Worm (Caenorhabditis elegans) whole organism, young adult: ENCODE data around the gene M162.5.

Experiments
- B0261.1 ChIP-seq: sonication (generic microtip); optimal IDR thresholded peaks from 2 replicates; lab custom pipeline; 2016; ENCODE audit warnings: mild to moderate bottlenecking, missing genetic modification characterization, moderate library complexity, missing compliant biosample characterization
- C06A6.2 ChIP-seq: fragments of 200-800 bp; sonication (Bioruptor generic); conservative IDR thresholded peaks from 2 replicates; pipeline ENCODE4 v1.3.6; 2022; ENCODE audit warnings: missing genetic modification characterization, missing compliant biosample characterization
- F22D6.2 ChIP-seq: sonication (generic microtip); optimal IDR thresholded peaks from 2 replicates; lab custom pipeline; 2016; ENCODE audit warnings: mild to moderate bottlenecking, missing genetic modification characterization, missing compliant biosample characterization
- F57C9.4 ChIP-seq: sonication (generic microtip); optimal IDR thresholded peaks from 2 replicates; lab custom pipeline; 2017; ENCODE audit warnings: mild to moderate bottlenecking, missing genetic modification characterization, missing compliant biosample characterization
- K12H6.12 ChIP-seq: fragments of 200-800 bp; sonication (Bioruptor generic); optimal IDR thresholded peaks from 2 replicates; lab custom pipeline; 2018; ENCODE audit warnings: mild to moderate bottlenecking, missing genetic modification characterization, missing compliant biosample characterization
- ZK185.1 ChIP-seq: sonication (generic microtip); optimal IDR thresholded peaks from 2 replicates; lab custom pipeline; 2016; ENCODE audit warnings: mild to moderate bottlenecking, missing genetic modification characterization, missing compliant biosample characterization; ENCODE audit not compliant: poor library complexity, severe bottlenecking
- cebp-2 ChIP-seq: fragments of 200-800 bp; sonication (Bioruptor generic); IDR thresholded peaks from 2 replicates; pipeline ENCODE4 v1.3.6; 2022; ENCODE audit warnings: missing genetic modification characterization, missing compliant biosample characterization
- ceh-58 ChIP-seq: fragments of 200-800 bp; sonication (Bioruptor generic); IDR thresholded peaks from 2 replicates; pipeline ENCODE4 v1.3.6; 2022; ENCODE audit warnings: missing genetic modification characterization, missing compliant biosample characterization
- chd-7 ChIP-seq: sonication (generic microtip); optimal IDR thresholded peaks from 2 replicates; lab custom pipeline; 2016; ENCODE audit warnings: mild to moderate bottlenecking, missing genetic modification characterization, moderate library complexity, missing compliant biosample characterization
- dox-1 ChIP-seq: fragments of 200-800 bp; sonication (Bioruptor generic); IDR thresholded peaks from 2 replicates; pipeline ENCODE4 v1.3.6; 2022; ENCODE audit warnings: missing genetic modification reagents, missing genetic modification characterization, missing compliant biosample characterization
- egl-44 ChIP-seq: fragments of 200-800 bp; sonication (Bioruptor generic); IDR thresholded peaks from 2 replicates; pipeline ENCODE4 v1.3.6; 2022; ENCODE audit warnings: missing genetic modification reagents, missing genetic modification characterization, missing compliant biosample characterization
- egrh-3 ChIP-seq: fragments of 200-800 bp; sonication (Bioruptor generic); IDR thresholded peaks from 2 replicates; pipeline ENCODE4 v1.3.6; 2022; ENCODE audit warnings: missing genetic modification reagents, missing genetic modification characterization, missing compliant biosample characterization
- ets-4 ChIP-seq: fragments of 200-800 bp; sonication (Bioruptor generic); optimal IDR thresholded peaks from 2 replicates; lab custom pipeline; 2018; ENCODE audit warnings: mild to moderate bottlenecking, missing genetic modification characterization, missing compliant biosample characterization
- gei-17 ChIP-seq: fragments of 200-800 bp; sonication (Bioruptor generic); optimal IDR thresholded peaks from 2 replicates; lab custom pipeline; 2018; ENCODE audit warnings: mild to moderate bottlenecking, missing genetic modification characterization, missing compliant biosample characterization
- hsf-1 ChIP-seq: fragments of 200-800 bp; sonication (Bioruptor generic); IDR thresholded peaks from 2 replicates; pipeline ENCODE4 v1.3.6; 2022; ENCODE audit warnings: missing genetic modification reagents, missing genetic modification characterization, missing compliant biosample characterization
- lin-26 ChIP-seq: fragments of 200-800 bp; sonication (Bioruptor generic); IDR thresholded peaks from 2 replicates; pipeline ENCODE4 v1.3.6; 2022; ENCODE audit warnings: missing genetic modification reagents, missing genetic modification characterization, missing compliant biosample characterization
- lin-40 ChIP-seq: sonication (generic microtip); optimal IDR thresholded peaks from 2 replicates; lab custom pipeline; 2016; ENCODE audit warnings: missing genetic modification characterization, mild to moderate bottlenecking, missing compliant biosample characterization, missing genotype, missing genetic modification reagents
- lin-54 ChIP-seq: fragments of 200-800 bp; sonication (Bioruptor generic); optimal IDR thresholded peaks from 2 replicates; lab custom pipeline; 2018; ENCODE audit warnings: mild to moderate bottlenecking, missing genetic modification characterization, missing compliant biosample characterization
- lir-1 ChIP-seq: fragments of 200-800 bp; sonication (Bioruptor generic); conservative IDR thresholded peaks from 2 replicates; pipeline ENCODE4 v1.3.6; 2022; ENCODE audit warnings: missing genetic modification reagents, missing genetic modification characterization, missing compliant biosample characterization
- mes-4 ChIP-seq: sonication (generic microtip); optimal IDR thresholded peaks from 2 replicates; lab custom pipeline; 2016; ENCODE audit warnings: missing genotype, missing genetic modification characterization, missing compliant biosample characterization
- nfya-1 ChIP-seq: sonication (generic microtip); optimal IDR thresholded peaks from 2 replicates; lab custom pipeline; 2017; ENCODE audit warnings: antibody characterized with exemption, missing compliant biosample characterization, missing genetic modification characterization, borderline replicate concordance; ENCODE audit not compliant: insufficient read depth
- nfyb-1 ChIP-seq: fragments of 200-800 bp; sonication (Bioruptor generic); IDR thresholded peaks from 2 replicates; pipeline ENCODE4 v1.3.6; 2022; ENCODE audit warnings: missing genetic modification reagents, missing genetic modification characterization, missing compliant biosample characterization
- nhr-80 ChIP-seq: sonication (generic microtip); optimal IDR thresholded peaks from 2 replicates; lab custom pipeline; 2016; ENCODE audit warnings: missing genetic modification characterization, missing compliant biosample characterization
- pha-4 ChIP-seq: fragments of 150-350 bp; sonication (generic microtip); optimal IDR thresholded peaks from 2 replicates; lab custom pipeline; 2014; ENCODE audit warnings: missing biosample characterization, missing genetic modification reagents, missing genetic modification characterization
- rcor-1 ChIP-seq: fragments of 200-800 bp; sonication (Bioruptor generic); IDR thresholded peaks from 2 replicates; pipeline ENCODE4 v1.3.6; 2022; ENCODE audit warnings: missing genetic modification reagents, missing genetic modification characterization, missing compliant biosample characterization
- rpc-1 ChIP-seq, 2 experiments: fragments of 150-350 bp in 1 of 2; sonication (generic microtip) in 1 of 2; optimal IDR thresholded peaks; 2 replicates each; lab custom pipeline; 2014 to 2018; ENCODE audit warnings: missing biosample characterization in 1 of 2, missing genetic modification characterization in 1 of 2, missing genetic modification reagents in 1 of 2, missing genotype in 1 of 2
- snpc-3.4 ChIP-seq: sonication (generic microtip); optimal IDR thresholded peaks from 2 replicates; lab custom pipeline; 2017; ENCODE audit warnings: missing genetic modification characterization, mild to moderate bottlenecking, missing compliant biosample characterization, antibody characterized with exemption, moderate library complexity, missing genotype, missing genetic modification reagents
- tlf-1 ChIP-seq: fragments of 200-800 bp; sonication (Bioruptor generic); optimal IDR thresholded peaks from 2 replicates; lab custom pipeline; 2018; ENCODE audit warnings: mild to moderate bottlenecking, missing genetic modification characterization, missing compliant biosample characterization
- unc-130 ChIP-seq: sonication (generic microtip); optimal IDR thresholded peaks from 2 replicates; lab custom pipeline; 2016; ENCODE audit warnings: missing genetic modification reagents, missing genetic modification characterization, missing compliant biosample characterization
- unc-62 ChIP-seq: fragments of 150-350 bp; optimal IDR thresholded peaks from 2 replicates; lab custom pipeline; 2014; ENCODE audit warnings: missing biosample characterization, missing genetic modification reagents, missing genetic modification characterization
- zfh-2 ChIP-seq: fragments of 200-800 bp; sonication (Bioruptor generic); conservative IDR thresholded peaks from 2 replicates; pipeline ENCODE4 v1.3.6; 2022; ENCODE audit warnings: missing genetic modification reagents, missing genetic modification characterization, missing compliant biosample characterization
- ztf-3 ChIP-seq: fragments of 200-800 bp; sonication (Bioruptor generic); optimal IDR thresholded peaks from 2 replicates; lab custom pipeline; 2018; ENCODE audit warnings: mild to moderate bottlenecking, missing genetic modification characterization, missing compliant biosample characterization

M162.5 gene

DNA sequence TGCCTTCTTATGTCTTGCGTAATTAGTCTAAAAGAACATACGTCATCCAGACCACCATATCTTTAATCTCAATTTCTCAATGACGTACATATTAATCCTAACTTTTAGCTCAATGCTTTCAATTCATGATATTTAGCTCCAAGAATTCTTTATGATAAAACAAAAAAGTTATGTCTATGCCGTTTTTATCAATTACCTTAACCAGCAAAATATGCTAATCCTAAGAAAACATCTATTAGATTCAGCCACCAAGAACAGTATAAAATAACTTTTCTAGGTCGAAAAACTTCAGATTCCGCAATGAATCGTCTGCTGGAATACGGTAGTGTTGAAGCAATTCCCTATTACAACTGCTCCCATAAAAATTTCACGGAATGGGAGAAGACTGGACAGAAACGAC, 23.0 kb downstream of the M162.5 start, which contains the start of gene srt-45:
srt-45 (plus strand) TSS at position 301 of the 400 bp plus-strand sequence.
- TF ChIP-seq F57C9.4 (tag; lab: Kevin White, UChicago), result no peak
- TF ChIP-seq, all 124 proteins: peak for 0

DNA sequence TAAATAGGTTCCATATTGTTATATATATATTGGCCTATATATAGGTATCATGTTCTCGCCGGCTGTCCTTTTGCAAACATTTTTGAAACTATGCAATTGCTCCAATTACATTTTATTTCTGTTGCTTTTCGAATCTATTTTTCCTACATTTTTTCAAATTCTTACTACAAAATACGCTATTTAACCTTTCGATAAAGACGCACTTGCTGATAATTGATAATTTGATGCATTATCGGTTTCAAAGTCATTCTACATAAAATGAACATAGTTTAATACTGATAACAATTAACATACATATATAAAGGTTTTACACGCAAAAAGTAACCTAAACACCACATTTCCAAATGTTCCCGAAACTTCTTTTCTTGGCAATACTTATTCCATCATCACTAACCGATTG, 27.5 kb downstream of the M162.5 start, which contains the start of gene clec-258:
clec-258 (plus strand) TSS at position 81 of the 400 bp plus-strand sequence.
- TF ChIP-seq chd-7 (tag; lab: Kevin White, UChicago) (no peak), nhr-80 (tag; lab: Kevin White, UChicago) (peak; percentile 56)

DNA sequence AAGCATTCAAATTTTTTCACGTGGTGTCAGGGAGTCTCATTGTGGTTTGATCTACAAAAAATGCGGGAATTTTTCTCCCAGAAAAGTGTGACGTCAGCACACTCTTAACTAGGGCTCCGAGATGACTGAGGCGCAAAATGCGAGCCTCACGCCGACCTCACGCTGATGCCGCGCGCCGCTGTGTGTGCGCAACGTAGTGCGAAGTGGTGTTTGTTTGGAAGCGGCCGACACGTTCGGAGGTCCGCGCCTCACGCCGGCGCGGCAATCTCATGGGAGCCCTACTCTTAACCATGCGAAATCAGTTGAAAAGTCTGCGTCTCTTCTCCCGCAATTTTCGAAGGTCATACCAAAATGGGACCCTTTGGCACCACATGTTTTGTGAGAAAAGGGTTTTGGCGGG, 29.4 kb downstream of the M162.5 start:
- TF ChIP-seq zfh-2 (GFP tag; lab: Robert Waterston, UW) (peak; percentile 82), hsf-1 (GFP tag; lab: Robert Waterston, UW) (no peak), dox-1 (GFP tag; lab: Robert Waterston, UW) (no peak), egl-44 (GFP tag; lab: Robert Waterston, UW) (no peak), ceh-58 (GFP tag; lab: Robert Waterston, UW) (no peak), ets-4 (GFP tag; lab: Kevin White, UChicago) (no peak), egrh-3 (GFP tag; lab: Robert Waterston, UW) (peak; percentile 30; the same call in 1 of the 2 replicates), rpc-1 (optimal IDR thresholded peaks at IDR 0.05; lab: Kevin White, UChicago) (no peak), rpc-1 (tag; optimal IDR thresholded peaks at IDR 0.05; lab: Kevin White, UChicago) (no peak), lin-54 (GFP tag; lab: Kevin White, UChicago) (no peak), lin-26 (GFP tag; lab: Robert Waterston, UW) (no peak), pha-4 (tag; lab: Kevin White, UChicago) (no peak), mes-4 (tag; lab: Kevin White, UChicago) (no peak), nfya-1 (tag; lab: Kevin White, UChicago) (no peak), B0261.1 (tag; lab: Kevin White, UChicago) (no peak), ztf-3 (no peak)

DNA sequence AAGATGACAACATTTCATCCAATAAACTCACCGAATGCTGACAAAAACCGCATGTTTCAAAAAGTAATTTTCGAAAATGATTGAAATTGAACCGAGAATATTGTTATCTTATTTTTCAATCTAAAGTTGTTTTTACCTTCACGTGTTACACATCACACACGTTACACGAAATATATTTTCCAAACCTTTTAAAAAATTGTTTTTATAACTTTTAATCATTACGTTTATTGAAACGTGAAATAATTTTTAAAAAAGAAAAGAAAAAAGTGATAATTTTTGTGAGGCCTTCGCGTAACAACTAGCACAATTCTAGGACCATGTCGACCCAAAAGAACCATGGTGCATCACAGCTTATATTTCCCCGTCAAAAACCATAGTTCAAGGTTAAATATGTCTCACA, 34.1 kb downstream of the M162.5 start, which contains the start of gene M162.7:
M162.7 (minus strand) TSS at position 101 of the 400 bp plus-strand sequence.
- no peak for TF ChIP-seq tlf-1 (GFP tag; lab: Kevin White, UChicago)
- no peak for TF ChIP-seq C06A6.2 (GFP tag; lab: Robert Waterston, UW)
- no peak for TF ChIP-seq gei-17 (GFP tag; lab: Kevin White, UChicago)
- TF ChIP-seq nhr-80 (tag; lab: Kevin White, UChicago), result no peak
- TF ChIP-seq nfyb-1 (GFP tag; lab: Robert Waterston, UW), result no peak
- TF ChIP-seq F22D6.2 (tag; lab: Kevin White, UChicago), result no peak
- TF ChIP-seq K12H6.12, result no peak
- TF ChIP-seq cebp-2 (GFP tag; lab: Robert Waterston, UW), result no peak
- no peak for TF ChIP-seq lin-40 (tag; lab: Kevin White, UChicago)
- no peak for TF ChIP-seq unc-130 (GFP tag; lab: Kevin White, UChicago)
- TF ChIP-seq unc-62 (GFP tag; lab: Kevin White, UChicago), result no peak
- TF ChIP-seq ZK185.1 (tag; lab: Kevin White, UChicago), result no peak
- no peak for TF ChIP-seq snpc-3.4 (tag; lab: Kevin White, UChicago)
- no peak for TF ChIP-seq lir-1 (GFP tag; lab: Robert Waterston, UW)
- no peak for TF ChIP-seq rcor-1 (GFP tag; lab: Robert Waterston, UW)
- TF ChIP-seq ztf-3, result no peak
